Comparison of ENCODE assay signal across 5 fruit fly cellular contexts in genomic region chr2L:7964611-7965010, dm6.
A peak's percentile ranks its signal among the peaks of the same experiment; 100 is the strongest.
TF ChIP-seq lines count a peak whose summit lies in the region.

No protein-coding gene starts in this region.

- TF ChIP-seq CTCF in whole organism, embryonic (GFP tag; optimal IDR thresholded peaks at IDR 0.05; lab: Kevin White, UChicago) = no peak

TF ChIP-seq in whole organism, adult, 20 proteins besides CTCF, POLR2A, EP300 and RAD21:
- TF ChIP-seq bab1 (GFP tag; optimal IDR thresholded peaks at IDR 0.05; lab: Kevin White, UChicago) = peak; percentile 22
- TF ChIP-seq CG33017 (tag; optimal IDR thresholded peaks at IDR 0.05; lab: Kevin White, UChicago) = no peak
- no peak for TF ChIP-seq CG1620 (GFP tag; optimal IDR thresholded peaks at IDR 0.05; lab: Kevin White, UChicago)
- TF ChIP-seq CG7101 (tag; optimal IDR thresholded peaks at IDR 0.05; lab: Kevin White, UChicago) = no peak
- no peak for TF ChIP-seq ovo (GFP tag; optimal IDR thresholded peaks at IDR 0.05; lab: Kevin White, UChicago)
- peak; percentile 38 for TF ChIP-seq CG5204 (GFP tag; optimal IDR thresholded peaks at IDR 0.05; lab: Kevin White, UChicago)

TF ChIP-seq in whole organism, embryonic, 481 proteins besides CTCF, POLR2A, EP300 and RAD21 (continues in another document):
- peak; percentile 84 for TF ChIP-seq otp (GFP tag; IDR thresholded peaks at IDR 0.05; lab: Robert Waterston, UW)
- TF ChIP-seq dimm (GFP tag; IDR thresholded peaks at IDR 0.05; lab: Robert Waterston, UW) = peak; percentile 43
- TF ChIP-seq HLH4C (GFP tag; IDR thresholded peaks at IDR 0.05; lab: Robert Waterston, UW; ENCODE audit: partially characterized antibody) = no peak
- TF ChIP-seq kni (GFP tag; optimal IDR thresholded peaks at IDR 0.05; lab: Kevin White, UChicago) = no peak
- peak; percentile 71 for TF ChIP-seq en (GFP tag; optimal IDR thresholded peaks at IDR 0.05; lab: Kevin White, UChicago)
- no peak for TF ChIP-seq CG1233 (GFP tag; optimal IDR thresholded peaks at IDR 0.05; lab: Kevin White, UChicago)
- no peak for TF ChIP-seq CG17912 (GFP tag; optimal IDR thresholded peaks at IDR 0.05; lab: Kevin White, UChicago)
- TF ChIP-seq CG11560 (tag; IDR thresholded peaks at IDR 0.05; lab: Robert Waterston, UW) = peak; percentile 48; the same call in 2 of the 3 replicates
- TF ChIP-seq mld (GFP tag; IDR thresholded peaks at IDR 0.05; lab: Robert Waterston, UW; ENCODE audit: partially characterized antibody) = no peak
- peak; percentile 61 for TF ChIP-seq CG13775 (GFP tag; optimal IDR thresholded peaks at IDR 0.05; lab: Kevin White, UChicago)
- TF ChIP-seq Ssrp (tag; optimal IDR thresholded peaks at IDR 0.05; lab: Kevin White, UChicago) = peak; percentile 72
- peak; percentile 10 for TF ChIP-seq wek (GFP tag; optimal IDR thresholded peaks at IDR 0.05; lab: Kevin White, UChicago)
- TF ChIP-seq usp (GFP tag; optimal IDR thresholded peaks at IDR 0.05; lab: Kevin White, UChicago) = no peak
- TF ChIP-seq stwl (tag; optimal IDR thresholded peaks at IDR 0.05; lab: Kevin White, UChicago) = no peak
- TF ChIP-seq Gsc (GFP tag; IDR thresholded peaks at IDR 0.05; lab: Robert Waterston, UW) = no peak
- TF ChIP-seq CG15514 (GFP tag; optimal IDR thresholded peaks at IDR 0.05; lab: Kevin White, UChicago) = peak; percentile 29
- peak; percentile 28 for TF ChIP-seq CG8281 (tag; optimal IDR thresholded peaks at IDR 0.05; lab: Kevin White, UChicago)
- no peak for TF ChIP-seq BEAF-32 (GFP tag; optimal IDR thresholded peaks at IDR 0.05; lab: Kevin White, UChicago)
- TF ChIP-seq crol (GFP tag; IDR thresholded peaks at IDR 0.05; lab: Robert Waterston, UW) = peak; percentile 68
- peak; percentile 43 for TF ChIP-seq CG30431 (GFP tag; optimal IDR thresholded peaks at IDR 0.05; lab: Kevin White, UChicago)
- TF ChIP-seq eyg (GFP tag; optimal IDR thresholded peaks at IDR 0.05; lab: Kevin White, UChicago) = peak; percentile 0

TF ChIP-seq in whole organism, prepupa, 60 proteins besides CTCF, POLR2A, EP300 and RAD21 (continues in another document):
- TF ChIP-seq CG4318 (GFP tag; optimal IDR thresholded peaks at IDR 0.05; lab: Kevin White, UChicago) (peak; percentile 77), svp (GFP tag; lab: Kevin White, UChicago) (peak; percentile 73), achi (GFP tag; optimal IDR thresholded peaks at IDR 0.05; lab: Kevin White, UChicago) (peak; percentile 79), CG11762 (GFP tag; optimal IDR thresholded peaks at IDR 0.05; lab: Kevin White, UChicago; ENCODE audit: insufficient read depth) (peak; percentile 12), CG15336 (GFP tag; IDR thresholded peaks at IDR 0.05; lab: Robert Waterston, UW) (peak; percentile 94), CG10669 (GFP tag; optimal IDR thresholded peaks at IDR 0.05; lab: Kevin White, UChicago) (peak; percentile 52), Eip93F (GFP tag; optimal IDR thresholded peaks at IDR 0.05; lab: Kevin White, UChicago) (no peak), esn (GFP tag; optimal IDR thresholded peaks at IDR 0.05; lab: Kevin White, UChicago) (peak; percentile 75), CG10631 (GFP tag; optimal IDR thresholded peaks at IDR 0.05; lab: Kevin White, UChicago) (peak; percentile 76), CG11902 (GFP tag; optimal IDR thresholded peaks at IDR 0.05; lab: Kevin White, UChicago) (peak; percentile 53), ss (GFP tag; optimal IDR thresholded peaks at IDR 0.05; lab: Kevin White, UChicago) (peak in 1 of 2 experiments; percentile 3), CG8319 (GFP tag; optimal IDR thresholded peaks at IDR 0.05; lab: Kevin White, UChicago) (peak; percentile 44), CG16779 (tag; optimal IDR thresholded peaks at IDR 0.05; lab: Kevin White, UChicago) (peak; percentile 44), Sox102F (GFP tag; optimal IDR thresholded peaks at IDR 0.05; lab: Kevin White, UChicago) (peak; percentile 66), pdm3 (GFP tag; optimal IDR thresholded peaks at IDR 0.05; lab: Kevin White, UChicago) (peak; percentile 87), Sox14 (GFP tag; optimal IDR thresholded peaks at IDR 0.05; lab: Kevin White, UChicago) (peak; percentile 70), topi (GFP tag; optimal IDR thresholded peaks at IDR 0.05; lab: Kevin White, UChicago) (peak; percentile 50), CG6163 (GFP tag; IDR thresholded peaks at IDR 0.05; lab: Robert Waterston, UW) (peak; percentile 91), Eip78C (GFP tag; lab: Kevin White, UChicago) (peak; percentile 92), CG6276 (GFP tag; optimal IDR thresholded peaks at IDR 0.05; lab: Kevin White, UChicago) (peak; percentile 79), Hr38 (GFP tag; optimal IDR thresholded peaks at IDR 0.05; lab: Kevin White, UChicago) (no peak), CG3032 (tag; optimal IDR thresholded peaks at IDR 0.05; lab: Kevin White, UChicago) (peak; percentile 46)

TF ChIP-seq in whole organism, pupa, 21 proteins besides CTCF, POLR2A, EP300 and RAD21:
- TF ChIP-seq CG14655 (GFP tag; optimal IDR thresholded peaks at IDR 0.05; lab: Kevin White, UChicago) (peak; percentile 76), rn (GFP tag; IDR thresholded peaks at IDR 0.05; lab: Robert Waterston, UW) (peak; percentile 80), Snoo (tag; optimal IDR thresholded peaks at IDR 0.05; lab: Kevin White, UChicago) (peak; percentile 63), fd96Ca (GFP tag; IDR thresholded peaks at IDR 0.05; lab: Robert Waterston, UW) (peak; percentile 90), CG10348 (GFP tag; IDR thresholded peaks at IDR 0.05; lab: Robert Waterston, UW) (peak; percentile 67), EcR (GFP tag; optimal IDR thresholded peaks at IDR 0.05; lab: Kevin White, UChicago) (no peak), CG8301 (tag; optimal IDR thresholded peaks at IDR 0.05; lab: Kevin White, UChicago) (peak; percentile 79), CG8159 (tag; optimal IDR thresholded peaks at IDR 0.05; lab: Kevin White, UChicago) (peak; percentile 61), CG17806 (tag; optimal IDR thresholded peaks at IDR 0.05; lab: Kevin White, UChicago) (peak; percentile 57), CG4496 (GFP tag; IDR thresholded peaks at IDR 0.05; lab: Robert Waterston, UW) (peak; percentile 96), D1 (tag; optimal IDR thresholded peaks at IDR 0.05; lab: Kevin White, UChicago) (no peak), CG15710 (tag; optimal IDR thresholded peaks at IDR 0.05; lab: Kevin White, UChicago) (peak; percentile 66), CG9948 (tag; optimal IDR thresholded peaks at IDR 0.05; lab: Kevin White, UChicago) (peak; percentile 61), CG34367 (tag; optimal IDR thresholded peaks at IDR 0.05; lab: Kevin White, UChicago) (peak; percentile 65), Pif1B (GFP tag; optimal IDR thresholded peaks at IDR 0.05; lab: Kevin White, UChicago) (peak; percentile 50), CG32121 (GFP tag; IDR thresholded peaks at IDR 0.05; lab: Robert Waterston, UW) (peak; percentile 94), CG13204 (GFP tag; optimal IDR thresholded peaks at IDR 0.05; lab: Kevin White, UChicago) (peak; percentile 63), Ets98B (GFP tag; IDR thresholded peaks at IDR 0.05; lab: Robert Waterston, UW) (peak; percentile 93), CG12605 (GFP tag; IDR thresholded peaks at IDR 0.05; lab: Robert Waterston, UW) (peak; percentile 90), Pif1A (GFP tag; optimal IDR thresholded peaks at IDR 0.05; lab: Kevin White, UChicago) (peak; percentile 78), gl (tag; optimal IDR thresholded peaks at IDR 0.05; lab: Kevin White, UChicago) (peak; percentile 6)

TF ChIP-seq in whole organism, wandering third instar larva, 38 proteins besides CTCF, POLR2A, EP300 and RAD21 (continues in another document):
- no peak for TF ChIP-seq Myc (optimal IDR thresholded peaks at IDR 0.05; lab: Kevin White, UChicago)
- no peak for TF ChIP-seq usp (GFP tag; optimal IDR thresholded peaks at IDR 0.05; lab: Kevin White, UChicago)
- TF ChIP-seq Hr78 (GFP tag; optimal IDR thresholded peaks at IDR 0.05; lab: Kevin White, UChicago) = no peak
- no peak for TF ChIP-seq Abd-B (GFP tag; optimal IDR thresholded peaks at IDR 0.05; lab: Kevin White, UChicago)
- TF ChIP-seq Rel (GFP tag; optimal IDR thresholded peaks at IDR 0.05; lab: Kevin White, UChicago) = no peak
- TF ChIP-seq Rel (tag; optimal IDR thresholded peaks at IDR 0.05; lab: Kevin White, UChicago) = no peak
- TF ChIP-seq dl (GFP tag; optimal IDR thresholded peaks at IDR 0.05; lab: Kevin White, UChicago; ENCODE audit: insufficient read depth in 1 of 2, partially characterized antibody in 2 of 2) = no peak
- TF ChIP-seq sv (GFP tag; optimal IDR thresholded peaks at IDR 0.05; lab: Kevin White, UChicago) = peak; percentile 12
- TF ChIP-seq rgr (GFP tag; optimal IDR thresholded peaks at IDR 0.05; lab: Kevin White, UChicago) = peak; percentile 67
- no peak for TF ChIP-seq CrebA (GFP tag; optimal IDR thresholded peaks at IDR 0.05; lab: Kevin White, UChicago; ENCODE audit: borderline replicate concordance)
- TF ChIP-seq foxo (GFP tag; optimal IDR thresholded peaks at IDR 0.05; lab: Kevin White, UChicago) = peak in 1 of 2 experiments; percentile 72
- peak; percentile 48 for TF ChIP-seq Sp1 (GFP tag; optimal IDR thresholded peaks at IDR 0.05; lab: Kevin White, UChicago)
- TF ChIP-seq GATAd (GFP tag; optimal IDR thresholded peaks at IDR 0.05; lab: Kevin White, UChicago) = peak; percentile 30
- TF ChIP-seq dmrt93B (GFP tag; optimal IDR thresholded peaks at IDR 0.05; lab: Kevin White, UChicago) = peak; percentile 19
- no peak for TF ChIP-seq Dfd (GFP tag; optimal IDR thresholded peaks at IDR 0.05; lab: Kevin White, UChicago)
- no peak for TF ChIP-seq sage (GFP tag; optimal IDR thresholded peaks at IDR 0.05; lab: Kevin White, UChicago)
- peak; percentile 11 for TF ChIP-seq woc (GFP tag; optimal IDR thresholded peaks at IDR 0.05; lab: Kevin White, UChicago)
- peak; percentile 57 for TF ChIP-seq br (GFP tag; optimal IDR thresholded peaks at IDR 0.05; lab: Kevin White, UChicago)
- no peak for TF ChIP-seq Mio (GFP tag; optimal IDR thresholded peaks at IDR 0.05; lab: Kevin White, UChicago)
- TF ChIP-seq ey (GFP tag; optimal IDR thresholded peaks at IDR 0.05; lab: Kevin White, UChicago) = peak; percentile 76
- TF ChIP-seq OdsH (GFP tag; optimal IDR thresholded peaks at IDR 0.05; lab: Kevin White, UChicago) = peak; percentile 63
- no peak for TF ChIP-seq CG32264 (GFP tag; optimal IDR thresholded peaks at IDR 0.05; lab: Kevin White, UChicago)
- peak; percentile 26 for TF ChIP-seq HLH106 (tag; optimal IDR thresholded peaks at IDR 0.05; lab: Kevin White, UChicago)
- TF ChIP-seq fru (GFP tag; optimal IDR thresholded peaks at IDR 0.05; lab: Kevin White, UChicago) = peak; percentile 73
- no peak for TF ChIP-seq Vsx2 (GFP tag; optimal IDR thresholded peaks at IDR 0.05; lab: Kevin White, UChicago; ENCODE audit: partially characterized antibody)
- no peak for TF ChIP-seq lola (GFP tag; optimal IDR thresholded peaks at IDR 0.05; lab: Kevin White, UChicago)
- no peak for TF ChIP-seq Jra (GFP tag; optimal IDR thresholded peaks at IDR 0.05; lab: Kevin White, UChicago)
- TF ChIP-seq Hnf4 (GFP tag; optimal IDR thresholded peaks at IDR 0.05; lab: Kevin White, UChicago) = peak; percentile 59
- no peak for TF ChIP-seq pan (optimal IDR thresholded peaks at IDR 0.05; lab: Kevin White, UChicago)
- TF ChIP-seq jim (GFP tag; optimal IDR thresholded peaks at IDR 0.05; lab: Kevin White, UChicago) = no peak
